Worm (Caenorhabditis elegans): ENCODE data around the gene C31B8.9.

The C31B8.9 gene

ce11 chrV:2929753-2930152, 17.0 kb upstream of the C31B8.9 start, which contains the start of gene C31B8.16:
C31B8.16 (plus strand) TSS chrV:2930053.
- TF ChIP-seq nhr-77 (tag; optimal IDR thresholded peaks at IDR 0.05), result no peak
- no peak for TF ChIP-seq R02D3.7 (tag; optimal IDR thresholded peaks at IDR 0.05)
- TF ChIP-seq unc-39 (tag; optimal IDR thresholded peaks at IDR 0.05), result no peak
- no peak for TF ChIP-seq dmd-4 (tag; optimal IDR thresholded peaks at IDR 0.05)
- no peak for TF ChIP-seq snpc-4 (tag; optimal IDR thresholded peaks at IDR 0.05)
- no peak for TF ChIP-seq egl-27 (tag; optimal IDR thresholded peaks at IDR 0.05)
- TF ChIP-seq aly-2 (tag; optimal IDR thresholded peaks at IDR 0.05), result no peak
- no peak for TF ChIP-seq nhr-129 (tag; optimal IDR thresholded peaks at IDR 0.05)
- TF ChIP-seq ZK546.5 (tag; optimal IDR thresholded peaks at IDR 0.05), result no peak
- TF ChIP-seq unc-62 (GFP tag; optimal IDR thresholded peaks at IDR 0.05), result no peak
- TF ChIP-seq sma-3 (GFP tag; optimal IDR thresholded peaks at IDR 0.05), result no peak
- no peak for TF ChIP-seq lin-39 (tag; optimal IDR thresholded peaks at IDR 0.05)
- TF ChIP-seq elt-3 (tag; optimal IDR thresholded peaks at IDR 0.05), result no peak
- no peak for TF ChIP-seq nhr-21 (tag; optimal IDR thresholded peaks at IDR 0.05)
- TF ChIP-seq fos-1 (tag; optimal IDR thresholded peaks at IDR 0.05), result no peak
- no peak for TF ChIP-seq mbf-1 (tag; optimal IDR thresholded peaks at IDR 0.05)
- TF ChIP-seq ceh-82 (tag; optimal IDR thresholded peaks at IDR 0.05), result no peak
- no peak for TF ChIP-seq F13H6.1 (tag; optimal IDR thresholded peaks at IDR 0.05)
- no peak for TF ChIP-seq zag-1 (tag; optimal IDR thresholded peaks at IDR 0.05)

- TF ChIP-seq ama-1 (optimal IDR thresholded peaks at IDR 0.05), result no peak
- TF ChIP-seq ZK546.5 (tag; optimal IDR thresholded peaks at IDR 0.05), result no peak
- no peak for TF ChIP-seq lin-13 (GFP tag; optimal IDR thresholded peaks at IDR 0.05)
- TF ChIP-seq nhr-21 (tag; optimal IDR thresholded peaks at IDR 0.05), result no peak
- TF ChIP-seq F13H6.1 (tag; optimal IDR thresholded peaks at IDR 0.05), result no peak
- TF ChIP-seq ztf-1 (GFP tag; conservative IDR thresholded peaks at IDR 0.05), result no peak
- no peak for TF ChIP-seq peb-1 (tag; optimal IDR thresholded peaks at IDR 0.05)
- TF ChIP-seq ceh-82 (tag; optimal IDR thresholded peaks at IDR 0.05), result no peak
- TF ChIP-seq sma-9 (GFP tag; optimal IDR thresholded peaks at IDR 0.05), result no peak
- TF ChIP-seq sma-9 (tag; optimal IDR thresholded peaks at IDR 0.05), result no peak
- TF ChIP-seq lin-11 (tag; optimal IDR thresholded peaks at IDR 0.05), result no peak
- TF ChIP-seq unc-55 (GFP tag; optimal IDR thresholded peaks at IDR 0.05), result no peak
- TF ChIP-seq skn-1 (tag; optimal IDR thresholded peaks at IDR 0.05), result no peak
- no peak for TF ChIP-seq C34F6.9 (tag; optimal IDR thresholded peaks at IDR 0.05)
- no peak for TF ChIP-seq nhr-10 (tag; optimal IDR thresholded peaks at IDR 0.05)
These were observed 14.8 kb upstream of the C31B8.9 start, which contains the start of gene C31B8.12 for ce11 chrV:2927553-2927952. C31B8.12 (minus strand) TSS chrV:2927653.

DNA sequence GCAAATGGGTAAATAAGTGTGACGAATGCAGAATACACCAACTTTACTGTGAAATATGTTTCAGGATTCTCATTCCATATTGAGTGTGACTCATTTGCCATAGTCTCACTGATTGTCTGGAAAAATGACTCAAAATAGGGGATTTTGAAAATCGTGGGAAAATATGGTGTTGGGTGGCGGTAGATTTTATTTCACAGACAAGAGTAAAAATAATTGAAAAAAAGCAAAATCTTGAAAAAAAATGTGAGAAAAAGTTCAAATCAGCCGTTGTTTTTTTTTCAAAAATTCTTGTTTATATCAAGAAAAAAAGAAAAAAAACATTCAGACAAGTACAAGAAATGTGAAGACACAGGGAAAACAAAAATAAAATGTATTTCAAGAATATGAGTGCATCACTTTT, 9.8 kb upstream of the C31B8.9 start, which contains the start of gene srh-38:
Gene srh-38 (minus strand): TSS at position 101 of the 400 bp plus-strand sequence.
- no peak for TF ChIP-seq lsy-2 (tag; optimal IDR thresholded peaks at IDR 0.05)
- TF ChIP-seq unc-55 (GFP tag; optimal IDR thresholded peaks at IDR 0.05), result no peak
- TF ChIP-seq Y55F3AM.14 (GFP tag; optimal IDR thresholded peaks at IDR 0.05), result no peak
- TF ChIP-seq nhr-21 (tag; optimal IDR thresholded peaks at IDR 0.05), result no peak
- TF ChIP-seq nhr-6 (tag; optimal IDR thresholded peaks at IDR 0.05), result no peak
- no peak for TF ChIP-seq mdl-1 (tag; optimal IDR thresholded peaks at IDR 0.05)
- TF ChIP-seq mbf-1 (tag; optimal IDR thresholded peaks at IDR 0.05), result no peak
- TF ChIP-seq nhr-25 (tag; optimal IDR thresholded peaks at IDR 0.05), result no peak
- TF ChIP-seq sma-9 (GFP tag; optimal IDR thresholded peaks at IDR 0.05), result no peak
- TF ChIP-seq sma-9 (tag; optimal IDR thresholded peaks at IDR 0.05), result no peak
- TF ChIP-seq nhr-237 (tag; optimal IDR thresholded peaks at IDR 0.05), result no peak
- no peak for TF ChIP-seq elt-3 (tag; optimal IDR thresholded peaks at IDR 0.05)
- no peak for TF ChIP-seq R02D3.7 (tag; optimal IDR thresholded peaks at IDR 0.05)
- TF ChIP-seq nhr-23 (tag; optimal IDR thresholded peaks at IDR 0.05), result no peak
- no peak for TF ChIP-seq nhr-10 (tag; optimal IDR thresholded peaks at IDR 0.05)
- TF ChIP-seq peb-1 (tag; optimal IDR thresholded peaks at IDR 0.05), result no peak
- TF ChIP-seq nhr-12 (tag; optimal IDR thresholded peaks at IDR 0.05), result no peak
- no peak for TF ChIP-seq zag-1 (tag; optimal IDR thresholded peaks at IDR 0.05)
- no peak for TF ChIP-seq nhr-129 (tag; optimal IDR thresholded peaks at IDR 0.05)
- TF ChIP-seq dmd-4 (tag; optimal IDR thresholded peaks at IDR 0.05), result no peak

- TF ChIP-seq Y55F3AM.14 (GFP tag; optimal IDR thresholded peaks at IDR 0.05) (no peak), peb-1 (tag; optimal IDR thresholded peaks at IDR 0.05) (no peak), nhr-11 (tag; optimal IDR thresholded peaks at IDR 0.05) (no peak), ztf-11 (tag; optimal IDR thresholded peaks at IDR 0.05) (no peak), ceh-82 (tag; optimal IDR thresholded peaks at IDR 0.05) (no peak), egl-27 (tag; optimal IDR thresholded peaks at IDR 0.05) (no peak), alr-1 (tag; optimal IDR thresholded peaks at IDR 0.05) (no peak), lin-39 (tag; optimal IDR thresholded peaks at IDR 0.05) (no peak), nhr-21 (tag; optimal IDR thresholded peaks at IDR 0.05) (no peak), dmd-4 (tag; optimal IDR thresholded peaks at IDR 0.05) (no peak), nhr-77 (tag; optimal IDR thresholded peaks at IDR 0.05) (no peak), skn-1 (tag; optimal IDR thresholded peaks at IDR 0.05) (no peak), gmeb-1 (tag; optimal IDR thresholded peaks at IDR 0.05) (no peak)
These were observed 7.3 kb upstream of the C31B8.9 start for ce11 chrV:2920125-2920524.
